Fruit fly (Drosophila melanogaster): ENCODE measurements around the gene unc-13-4A.
A peak's percentile ranks its signal among the peaks of the same experiment; 100 is the strongest.

The unc-13-4A gene

DNA sequence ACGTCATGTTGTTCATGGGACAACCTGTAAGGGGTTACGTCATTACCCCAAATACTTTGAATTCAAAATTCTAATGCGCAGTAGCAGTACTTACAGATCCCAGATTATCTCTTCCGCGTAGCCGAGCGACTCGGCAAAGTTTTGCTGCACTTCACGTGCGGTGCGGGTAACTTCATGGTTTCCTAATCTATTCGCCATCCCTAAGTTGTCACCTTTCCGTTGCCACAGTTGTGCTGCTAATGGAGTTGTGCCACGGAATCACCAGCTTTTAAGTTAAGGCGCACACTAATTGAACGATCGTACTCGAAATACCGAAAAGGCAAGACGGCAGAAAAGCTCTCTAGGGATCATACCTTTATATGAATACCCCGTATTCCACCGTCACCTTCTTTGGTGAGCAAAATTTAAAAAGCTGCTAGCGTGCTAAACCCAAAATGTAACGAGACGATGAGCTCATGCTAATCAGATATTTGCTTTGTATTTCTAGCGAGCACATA lies 47.2 kb upstream of the unc-13-4A start, which contains the start of gene pst (continued):
- TF ChIP-seq Poxn (GFP tag; IDR thresholded peaks at IDR 0.05) = no peak
- peak; percentile 39; the same call in 1 of the 2 replicates for TF ChIP-seq E2f1 (GFP tag; IDR thresholded peaks at IDR 0.05)
- TF ChIP-seq dmrt99B (tag; optimal IDR thresholded peaks at IDR 0.05) = no peak
- TF ChIP-seq Rfx (GFP tag; IDR thresholded peaks at IDR 0.05) = peak; percentile 27; the same call in 1 of the 2 replicates
- no peak for TF ChIP-seq CG7271 (tag; optimal IDR thresholded peaks at IDR 0.05)
- TF ChIP-seq pnt (GFP tag; optimal IDR thresholded peaks at IDR 0.05) = no peak
- no peak for TF ChIP-seq CG13775 (GFP tag; optimal IDR thresholded peaks at IDR 0.05)
- no peak for TF ChIP-seq CG6854 (GFP tag; optimal IDR thresholded peaks at IDR 0.05)
- no peak for TF ChIP-seq CG15011 (GFP tag; optimal IDR thresholded peaks at IDR 0.05)
- no peak for TF ChIP-seq TFAM (GFP tag; optimal IDR thresholded peaks at IDR 0.05)
- TF ChIP-seq insv (GFP tag; optimal IDR thresholded peaks at IDR 0.05) = no peak
- TF ChIP-seq Hmx (GFP tag; optimal IDR thresholded peaks at IDR 0.05) = no peak
- TF ChIP-seq Hr39 (optimal IDR thresholded peaks at IDR 0.05) = no peak
- TF ChIP-seq Tbp (GFP tag; optimal IDR thresholded peaks at IDR 0.05) = no peak
- TF ChIP-seq CG6654 (GFP tag; optimal IDR thresholded peaks at IDR 0.05) = no peak
- TF ChIP-seq inv (GFP tag; IDR thresholded peaks at IDR 0.05; ENCODE audit: partially characterized antibody) = no peak
- no peak for TF ChIP-seq Fer3 (tag; optimal IDR thresholded peaks at IDR 0.05)
- no peak for TF ChIP-seq ind (GFP tag; optimal IDR thresholded peaks at IDR 0.05)
- TF ChIP-seq ro (GFP tag; IDR thresholded peaks at IDR 0.05) = no peak
- peak; percentile 62 for TF ChIP-seq CG3281 (GFP tag; optimal IDR thresholded peaks at IDR 0.05)
- TF ChIP-seq Nf-YA (GFP tag; IDR thresholded peaks at IDR 0.05) = no peak
- TF ChIP-seq jing (GFP tag; optimal IDR thresholded peaks at IDR 0.05) = no peak
- no peak for TF ChIP-seq chn (GFP tag; optimal IDR thresholded peaks at IDR 0.05)
- TF ChIP-seq tna (GFP tag; IDR thresholded peaks at IDR 0.05; ENCODE audit: partially characterized antibody) = peak; percentile 25
- no peak for TF ChIP-seq h (optimal IDR thresholded peaks at IDR 0.05)
- no peak for TF ChIP-seq p53 (GFP tag; optimal IDR thresholded peaks at IDR 0.05)
- no peak for TF ChIP-seq Side (GFP tag; optimal IDR thresholded peaks at IDR 0.05)
- no peak for TF ChIP-seq CG8359 (GFP tag; optimal IDR thresholded peaks at IDR 0.05; ENCODE audit: borderline replicate concordance)
- no peak for TF ChIP-seq CG10959 (GFP tag; IDR thresholded peaks at IDR 0.05)
- TF ChIP-seq al (GFP tag; IDR thresholded peaks at IDR 0.05) = no peak
- peak; percentile 21 for TF ChIP-seq Asciz (GFP tag; optimal IDR thresholded peaks at IDR 0.05)
- TF ChIP-seq CG2120 (GFP tag; optimal IDR thresholded peaks at IDR 0.05) = no peak
- TF ChIP-seq Atf3 (GFP tag; optimal IDR thresholded peaks at IDR 0.05) = peak; percentile 22
- no peak for TF ChIP-seq CG11504 (tag; optimal IDR thresholded peaks at IDR 0.05)
- peak; percentile 66 for TF ChIP-seq CG7928 (GFP tag; optimal IDR thresholded peaks at IDR 0.05)
- 0 out of 2 replicates have a peak, but pooled peaks have one; percentile 8 for TF ChIP-seq Awh (GFP tag; IDR thresholded peaks at IDR 0.05)

DNA sequence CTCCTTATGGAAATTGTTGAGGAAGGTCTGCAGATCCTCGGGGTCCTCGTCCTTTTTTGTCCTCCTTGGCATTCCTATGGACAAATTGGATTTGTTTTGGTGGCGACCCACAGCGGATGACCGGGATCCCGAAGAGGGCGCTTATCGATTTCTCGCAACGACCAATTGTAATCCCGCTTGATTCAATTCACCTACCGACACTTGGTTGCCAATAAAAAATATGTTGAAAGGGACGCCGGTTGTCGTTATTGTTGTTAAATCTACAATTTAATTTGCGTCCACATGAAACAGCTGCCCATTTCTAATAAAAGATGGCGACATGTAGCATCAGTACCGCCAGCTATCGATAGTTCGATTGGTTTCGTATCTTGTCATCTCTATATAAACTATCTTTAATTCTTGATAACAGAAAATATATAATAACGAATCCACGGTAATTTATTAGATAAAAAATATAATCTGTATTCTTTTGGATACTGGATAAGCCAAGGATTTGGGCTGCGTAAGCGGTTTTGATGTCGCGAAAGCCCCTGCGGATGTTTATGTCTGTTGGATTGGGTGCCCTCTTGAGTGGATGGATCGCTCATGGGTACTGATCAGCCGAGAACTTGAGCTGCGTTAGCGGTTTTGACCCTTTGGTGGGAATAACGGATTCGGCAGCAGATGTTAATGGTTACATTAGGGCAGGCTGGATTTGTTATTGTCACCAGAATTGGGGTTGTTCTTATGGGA lies 43.9 kb upstream of the unc-13-4A start, which contains the start of gene CTCF:
CTCF (minus strand) TSS at position 328 of the 732 bp plus-strand sequence.
- TF ChIP-seq CG11560 (tag; IDR thresholded peaks at IDR 0.05) (no peak), ssp (GFP tag; IDR thresholded peaks at IDR 0.05) (peak; percentile 49; the same call in 1 of the 2 replicates), CG3281 (GFP tag; optimal IDR thresholded peaks at IDR 0.05) (no peak), CG6791 (GFP tag; IDR thresholded peaks at IDR 0.05; ENCODE audit: partially characterized antibody) (peak; percentile 68; the same call in 1 of the 3 replicates), CG13123 (GFP tag; optimal IDR thresholded peaks at IDR 0.05) (no peak), sc (optimal IDR thresholded peaks at IDR 0.05) (no peak), sc (GFP tag; optimal IDR thresholded peaks at IDR 0.05) (no peak), so (GFP tag; IDR thresholded peaks at IDR 0.05) (no peak), CG15073 (GFP tag; optimal IDR thresholded peaks at IDR 0.05) (no peak), grn (GFP tag; optimal IDR thresholded peaks at IDR 0.05) (peak; percentile 53), CG12071 (GFP tag; optimal IDR thresholded peaks at IDR 0.05) (no peak), repo (GFP tag; optimal IDR thresholded peaks at IDR 0.05) (peak; percentile 21), Six4 (GFP tag; optimal IDR thresholded peaks at IDR 0.05) (peak; percentile 3), CG15011 (GFP tag; optimal IDR thresholded peaks at IDR 0.05) (no peak), Dref (GFP tag; IDR thresholded peaks at IDR 0.05) (peak; percentile 76), BtbVII (GFP tag; optimal IDR thresholded peaks at IDR 0.05) (peak; percentile 32), tap (tag; optimal IDR thresholded peaks at IDR 0.05) (peak; percentile 12), sna (GFP tag; IDR thresholded peaks at IDR 0.05; ENCODE audit: partially characterized antibody) (peak; percentile 77)
